Worm (Caenorhabditis elegans) whole organism, young adult: ENCODE data around the gene AH6.3.

ENCODE experiments used
- B0019.2 ChIP-seq: fragments of 200-800 bp; sonication (Bioruptor generic); conservative IDR thresholded peaks from 2 replicates; pipeline ENCODE4 v1.3.6; 2022; ENCODE audit warnings: missing genetic modification reagents, missing genetic modification characterization, missing compliant biosample characterization
- F23B12.7 ChIP-seq: sonication (generic microtip); optimal IDR thresholded peaks from 2 replicates; lab custom pipeline; 2017; ENCODE audit warnings: missing genetic modification characterization, mild to moderate bottlenecking, missing compliant biosample characterization, antibody characterized with exemption, moderate library complexity; ENCODE audit not compliant: insufficient read depth
- F33H1.4 ChIP-seq: fragments of 200-800 bp; sonication (Bioruptor generic); IDR thresholded peaks from 2 replicates; pipeline ENCODE4 v1.3.6; 2022; ENCODE audit warnings: missing genetic modification reagents, missing genetic modification characterization, missing compliant biosample characterization
- F49E8.2 ChIP-seq: sonication (generic microtip); optimal IDR thresholded peaks from 3 replicates; lab custom pipeline; 2017; ENCODE audit warnings: missing genetic modification characterization, mild to moderate bottlenecking, missing compliant biosample characterization, antibody characterized with exemption, moderate library complexity; ENCODE audit not compliant: insufficient read depth
- F55B11.4 ChIP-seq: sonication (generic microtip); optimal IDR thresholded peaks from 2 replicates; lab custom pipeline; 2016; ENCODE audit warnings: missing compliant biosample characterization, missing genetic modification characterization, borderline replicate concordance; ENCODE audit not compliant: insufficient read depth
- T07F8.4 ChIP-seq: sonication (generic microtip); optimal IDR thresholded peaks from 2 replicates; lab custom pipeline; 2016; ENCODE audit warnings: mild to moderate bottlenecking, missing genetic modification characterization, moderate library complexity, missing compliant biosample characterization
- Y53F4B.3 ChIP-seq: fragments of 200-800 bp; sonication (Bioruptor generic); IDR thresholded peaks from 2 replicates; pipeline ENCODE4 v1.3.6; 2022; ENCODE audit warnings: missing genetic modification reagents, missing genetic modification characterization, missing compliant biosample characterization
- Y79H2A.3 ChIP-seq: fragments of 200-800 bp; sonication (Bioruptor generic); conservative IDR thresholded peaks from 2 replicates; pipeline ENCODE4 v1.3.6; 2022; ENCODE audit warnings: missing genetic modification reagents, missing genetic modification characterization, missing compliant biosample characterization
- athp-1 ChIP-seq: sonication (generic microtip); optimal IDR thresholded peaks from 2 replicates; lab custom pipeline; 2017; ENCODE audit warnings: mild to moderate bottlenecking, missing genetic modification characterization, missing compliant biosample characterization
- attf-3 ChIP-seq: fragments of 200-800 bp; sonication (Bioruptor generic); conservative IDR thresholded peaks from 2 replicates; pipeline ENCODE4 v1.3.6; 2022; ENCODE audit warnings: missing genetic modification reagents, missing genetic modification characterization, missing compliant biosample characterization
- bed-2 ChIP-seq: fragments of 200-800 bp; sonication (Bioruptor generic); IDR thresholded peaks from 2 replicates; pipeline ENCODE4 v1.3.6; 2022; ENCODE audit warnings: missing genetic modification reagents, missing genetic modification characterization, missing compliant biosample characterization
- cebp-2 ChIP-seq: fragments of 200-800 bp; sonication (Bioruptor generic); IDR thresholded peaks from 2 replicates; pipeline ENCODE4 v1.3.6; 2022; ENCODE audit warnings: missing genetic modification characterization, missing compliant biosample characterization
- ceh-91 ChIP-seq: fragments of 200-800 bp; sonication (Bioruptor generic); IDR thresholded peaks from 2 replicates; pipeline ENCODE4 v1.3.6; 2022; ENCODE audit warnings: missing genetic modification reagents, missing genetic modification characterization, missing compliant biosample characterization
- dpl-1 ChIP-seq: fragments of 150-350 bp; optimal IDR thresholded peaks from 2 replicates; lab custom pipeline; 2014; ENCODE audit warnings: missing biosample characterization, missing genetic modification reagents, missing genetic modification characterization
- efl-1 ChIP-seq: fragments of 150-350 bp; optimal IDR thresholded peaks from 2 replicates; lab custom pipeline; 2014; ENCODE audit warnings: missing biosample characterization, missing genetic modification reagents, missing genetic modification characterization
- him-1 ChIP-seq: sonication (generic microtip); optimal IDR thresholded peaks from 2 replicates; lab custom pipeline; 2016; ENCODE audit warnings: missing genotype, missing genetic modification reagents, missing genetic modification characterization, missing compliant biosample characterization
- hsf-1 ChIP-seq: fragments of 200-800 bp; sonication (Bioruptor generic); IDR thresholded peaks from 2 replicates; pipeline ENCODE4 v1.3.6; 2022; ENCODE audit warnings: missing genetic modification reagents, missing genetic modification characterization, missing compliant biosample characterization
- let-526 ChIP-seq: fragments of 200-800 bp; sonication (Bioruptor generic); IDR thresholded peaks from 2 replicates; pipeline ENCODE4 v1.3.6; 2022; ENCODE audit warnings: missing genetic modification reagents, missing genetic modification characterization, missing compliant biosample characterization
- lsl-1 ChIP-seq: fragments of 200-800 bp; sonication (Bioruptor generic); optimal IDR thresholded peaks from 2 replicates; lab custom pipeline; 2018; ENCODE audit warnings: mild to moderate bottlenecking, missing genetic modification characterization, moderate library complexity, missing compliant biosample characterization
- madf-10 ChIP-seq: sonication (generic microtip); optimal IDR thresholded peaks from 2 replicates; lab custom pipeline; 2016; ENCODE audit warnings: mild to moderate bottlenecking, missing genetic modification characterization, missing compliant biosample characterization
- madf-3 ChIP-seq: fragments of 200-800 bp; sonication (Bioruptor generic); IDR thresholded peaks from 2 replicates; pipeline ENCODE4 v1.3.6; 2022; ENCODE audit warnings: missing genetic modification reagents, missing genetic modification characterization, missing compliant biosample characterization
- madf-6 ChIP-seq: fragments of 200-800 bp; sonication (Bioruptor generic); IDR thresholded peaks from 2 replicates; pipeline ENCODE4 v1.3.6; 2022; ENCODE audit warnings: missing genetic modification reagents, missing genetic modification characterization, missing compliant biosample characterization
- madf-8 ChIP-seq: fragments of 200-800 bp; sonication (Bioruptor generic); conservative IDR thresholded peaks from 2 replicates; pipeline ENCODE4 v1.3.6; 2022; ENCODE audit warnings: missing genetic modification reagents, missing genetic modification characterization, missing compliant biosample characterization
- nhr-120 ChIP-seq: fragments of 200-800 bp; sonication (Bioruptor generic); IDR thresholded peaks from 2 replicates; pipeline ENCODE4 v1.3.6; 2022; ENCODE audit warnings: missing genetic modification characterization, missing compliant biosample characterization
- nhr-80 ChIP-seq: sonication (generic microtip); optimal IDR thresholded peaks from 2 replicates; lab custom pipeline; 2016; ENCODE audit warnings: missing genetic modification characterization, missing compliant biosample characterization
- pbrm-1 ChIP-seq: fragments of 200-800 bp; sonication (Bioruptor generic); IDR thresholded peaks from 2 replicates; pipeline ENCODE4 v1.3.6; 2022; ENCODE audit warnings: missing genetic modification reagents, missing genetic modification characterization, missing compliant biosample characterization
- rcor-1 ChIP-seq: fragments of 200-800 bp; sonication (Bioruptor generic); IDR thresholded peaks from 2 replicates; pipeline ENCODE4 v1.3.6; 2022; ENCODE audit warnings: missing genetic modification reagents, missing genetic modification characterization, missing compliant biosample characterization
- snpc-1.3 ChIP-seq: sonication (generic microtip); optimal IDR thresholded peaks from 2 replicates; lab custom pipeline; 2017; ENCODE audit warnings: missing genetic modification characterization, mild to moderate bottlenecking, missing compliant biosample characterization, antibody characterized with exemption, moderate library complexity, missing genotype, missing genetic modification reagents; ENCODE audit not compliant: insufficient read depth
- snpc-3.4 ChIP-seq: sonication (generic microtip); optimal IDR thresholded peaks from 2 replicates; lab custom pipeline; 2017; ENCODE audit warnings: missing genetic modification characterization, mild to moderate bottlenecking, missing compliant biosample characterization, antibody characterized with exemption, moderate library complexity, missing genotype, missing genetic modification reagents
- tlf-1 ChIP-seq: fragments of 200-800 bp; sonication (Bioruptor generic); optimal IDR thresholded peaks from 2 replicates; lab custom pipeline; 2018; ENCODE audit warnings: mild to moderate bottlenecking, missing genetic modification characterization, missing compliant biosample characterization
- unc-130 ChIP-seq: sonication (generic microtip); optimal IDR thresholded peaks from 2 replicates; lab custom pipeline; 2016; ENCODE audit warnings: missing genetic modification reagents, missing genetic modification characterization, missing compliant biosample characterization
- xnd-1 ChIP-seq: sonication (generic microtip); optimal IDR thresholded peaks from 2 replicates; lab custom pipeline; 2016; ENCODE audit warnings: missing genotype, missing genetic modification reagents, missing genetic modification characterization, missing compliant biosample characterization
- zfh-2 ChIP-seq: fragments of 200-800 bp; sonication (Bioruptor generic); conservative IDR thresholded peaks from 2 replicates; pipeline ENCODE4 v1.3.6; 2022; ENCODE audit warnings: missing genetic modification reagents, missing genetic modification characterization, missing compliant biosample characterization
- ztf-26 ChIP-seq: sonication (generic microtip); optimal IDR thresholded peaks from 2 replicates; lab custom pipeline; 2017; ENCODE audit warnings: missing genetic modification characterization, missing compliant biosample characterization
- ztf-28 ChIP-seq: fragments of 200-800 bp; sonication (Bioruptor generic); IDR thresholded peaks from 2 replicates; pipeline ENCODE4 v1.3.6; 2022; ENCODE audit warnings: missing genetic modification reagents, missing genetic modification characterization, missing compliant biosample characterization
- ztf-3 ChIP-seq: fragments of 200-800 bp; sonication (Bioruptor generic); optimal IDR thresholded peaks from 2 replicates; lab custom pipeline; 2018; ENCODE audit warnings: mild to moderate bottlenecking, missing genetic modification characterization, missing compliant biosample characterization

AH6.3 gene

DNA sequence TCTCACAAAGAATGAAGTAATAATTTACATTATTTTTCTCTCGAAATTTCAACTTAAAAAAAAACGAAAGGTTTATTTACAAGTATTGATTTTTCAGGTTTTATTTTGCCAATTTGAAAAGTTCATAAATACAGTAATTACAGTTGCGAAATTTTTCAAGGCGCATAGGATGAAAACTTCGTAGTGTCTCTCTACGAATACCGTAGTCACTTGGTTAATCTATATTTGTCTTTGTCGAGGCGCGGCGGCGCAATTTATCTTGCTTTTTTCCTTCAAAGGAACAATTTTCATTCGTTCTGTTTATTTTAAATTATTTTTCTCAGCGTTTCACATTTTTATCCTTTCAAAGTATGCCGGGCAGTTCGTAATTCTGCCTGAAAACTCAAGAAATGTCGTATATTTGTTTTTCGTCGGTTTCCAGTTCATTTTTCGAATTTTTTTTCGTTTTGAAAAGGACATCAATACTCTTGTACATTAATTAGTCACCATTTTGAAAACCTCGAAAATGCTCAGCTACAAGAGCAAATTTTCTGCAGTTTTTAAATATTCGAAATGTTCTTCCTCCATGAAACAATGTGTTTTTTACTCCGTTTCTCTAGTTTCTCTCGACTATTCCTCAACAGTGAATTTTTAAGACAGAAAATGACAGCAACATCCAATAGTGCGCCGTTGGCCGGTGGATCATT lies 4.8 kb downstream of the AH6.3 start, which contains the start of gene mex-6:
Gene mex-6, plus strand, starts transcription at position 636 of the 686 bp plus-strand sequence.
- peak; percentile 53 for TF ChIP-seq him-1
- TF ChIP-seq nhr-120 (GFP tag; lab: Robert Waterston, UW): no peak
- peak; percentile 70 for TF ChIP-seq dpl-1 (GFP tag; lab: Kevin White, UChicago)
- peak; percentile 94 for TF ChIP-seq F33H1.4
- no peak for TF ChIP-seq ztf-26 (tag; lab: Kevin White, UChicago)
- peak; percentile 85 for TF ChIP-seq ceh-91 (GFP tag; lab: Robert Waterston, UW)
- peak; percentile 92 for TF ChIP-seq madf-8
- peak; percentile 52 for TF ChIP-seq unc-130
- peak; percentile 45; the same call in 1 of the 2 replicates for TF ChIP-seq attf-3 (GFP tag; lab: Robert Waterston, UW)
- TF ChIP-seq hsf-1 (GFP tag; lab: Robert Waterston, UW): peak; percentile 66; the same call in 1 of the 2 replicates
- peak; percentile 92 for TF ChIP-seq xnd-1
- peak; percentile 98 for TF ChIP-seq lsl-1 (GFP tag; lab: Kevin White, UChicago)
- TF ChIP-seq ztf-3 (GFP tag; lab: Kevin White, UChicago): no peak
- TF ChIP-seq rcor-1: peak; percentile 52; the same call in 1 of the 2 replicates
- no peak for TF ChIP-seq bed-2
- TF ChIP-seq snpc-3.4 (tag; lab: Kevin White, UChicago): peak; percentile 58
- TF ChIP-seq madf-6 (GFP tag; lab: Robert Waterston, UW): peak; percentile 97
- peak; percentile 49 for TF ChIP-seq snpc-1.3 (tag; lab: Kevin White, UChicago)
- 0 out of 2 replicates have a peak, but pooled peaks have one; percentile 57 for TF ChIP-seq B0019.2
- TF ChIP-seq F49E8.2 (tag; lab: Kevin White, UChicago): peak; percentile 30
- TF ChIP-seq tlf-1: peak; percentile 32
- no peak for TF ChIP-seq Y79H2A.3 (GFP tag; lab: Robert Waterston, UW)
- TF ChIP-seq efl-1 (GFP tag; lab: Kevin White, UChicago): peak; percentile 95
- peak; percentile 42; the same call in 1 of the 2 replicates for TF ChIP-seq madf-3 (GFP tag; lab: Robert Waterston, UW)

- TF ChIP-seq athp-1 (tag; lab: Kevin White, UChicago): no peak
- TF ChIP-seq ceh-91 (GFP tag; lab: Robert Waterston, UW): no peak
- TF ChIP-seq zfh-2 (GFP tag; lab: Robert Waterston, UW): no peak
- TF ChIP-seq F33H1.4: no peak
- no peak for TF ChIP-seq F55B11.4
- no peak for TF ChIP-seq madf-10 (tag; lab: Kevin White, UChicago)
- TF ChIP-seq T07F8.4: no peak
- no peak for TF ChIP-seq F23B12.7 (tag; lab: Kevin White, UChicago)
- TF ChIP-seq ztf-28 (GFP tag; lab: Robert Waterston, UW): no peak
- TF ChIP-seq nhr-80 (tag; lab: Kevin White, UChicago): no peak
- TF ChIP-seq pbrm-1 (GFP tag; lab: Robert Waterston, UW): no peak
- TF ChIP-seq cebp-2 (GFP tag; lab: Robert Waterston, UW): no peak
- no peak for TF ChIP-seq Y53F4B.3
- TF ChIP-seq Y79H2A.3 (GFP tag; lab: Robert Waterston, UW): no peak
- no peak for TF ChIP-seq let-526 (GFP tag; lab: Robert Waterston, UW)
Measured at ce11 chrII:9528480-9528879, 9.6 kb downstream of the AH6.3 start, which contains the start of gene sra-2. sra-2 (plus strand) TSS chrII:9528780.
